Fruit fly (Drosophila melanogaster) whole organism, embryonic: Measurements from ENCODE around the gene Nsf2.

Experiments
- B-H2 ChIP-seq: fragments of 200-800 bp; sonication (Bioruptor generic); optimal IDR thresholded peaks from 2 replicates; lab custom pipeline; 2018; ENCODE audit warnings: missing biosample characterization, mild to moderate bottlenecking, missing genetic modification characterization
- CG10431 ChIP-seq: fragments of 200-800 bp; sonication (Bioruptor generic); optimal IDR thresholded peaks from 3 replicates; lab custom pipeline; 2018; ENCODE audit warnings: missing biosample characterization, mild to moderate bottlenecking, missing genetic modification characterization
- CG10565 ChIP-seq: fragments of 200-800 bp; sonication (Bioruptor generic); optimal IDR thresholded peaks from 3 replicates; lab custom pipeline; 2016; ENCODE audit warnings: missing biosample characterization, mild to moderate bottlenecking, missing genetic modification characterization
- CG11085 ChIP-seq: fragments of 200-800 bp; sonication (Bioruptor generic); IDR thresholded peaks from 2 replicates; pipeline ENCODE4 v1.3.6; 2022; ENCODE audit warnings: missing biosample characterization, missing genetic modification characterization
- CG12659 ChIP-seq: fragments of 200-800 bp; sonication (Bioruptor generic); optimal IDR thresholded peaks from 3 replicates; lab custom pipeline; 2017; ENCODE audit warnings: mild to moderate bottlenecking, missing biosample characterization, missing genetic modification reagents, missing genetic modification characterization
- CG15269 ChIP-seq: fragments of 200-800 bp; sonication (Bioruptor generic); optimal IDR thresholded peaks from 2 replicates; lab custom pipeline; 2018; ENCODE audit warnings: missing biosample characterization, mild to moderate bottlenecking, missing genetic modification characterization, moderate library complexity
- CG1602 ChIP-seq: fragments of 200-800 bp; sonication (Bioruptor generic); optimal IDR thresholded peaks from 3 replicates; lab custom pipeline; 2016; ENCODE audit warnings: missing biosample characterization, missing genetic modification characterization
- CG17612 ChIP-seq: fragments of 200-800 bp; sonication (Bioruptor generic); IDR thresholded peaks from 2 replicates; pipeline ENCODE4 v1.3.6; 2022; ENCODE audit warnings: missing biosample characterization, missing genetic modification characterization
- CG1832 ChIP-seq: fragments of 200-800 bp; sonication (Bioruptor generic); optimal IDR thresholded peaks from 2 replicates; lab custom pipeline; 2017; ENCODE audit warnings: missing biosample characterization, mild to moderate bottlenecking, missing genetic modification characterization, inconsistent platforms
- CG34224 ChIP-seq: fragments of 200-800 bp; sonication (Bioruptor generic); IDR thresholded peaks from 3 replicates; pipeline ENCODE4 v1.3.6; 2022; ENCODE audit warnings: missing biosample characterization, missing genetic modification characterization; ENCODE audit not compliant: partially characterized antibody
- CG42726 ChIP-seq: fragments of 200-800 bp; sonication (Bioruptor generic); IDR thresholded peaks from 2 replicates; pipeline ENCODE4 v1.3.6; 2022; ENCODE audit warnings: missing biosample characterization, missing genetic modification characterization; ENCODE audit not compliant: partially characterized antibody
- CG6765 ChIP-seq: fragments of 200-800 bp; sonication (Bioruptor generic); optimal IDR thresholded peaks from 3 replicates; lab custom pipeline; 2017; ENCODE audit warnings: missing biosample characterization, mild to moderate bottlenecking, missing genetic modification characterization
- CG6791 ChIP-seq: fragments of 200-800 bp; sonication (Bioruptor generic); IDR thresholded peaks from 3 replicates; pipeline ENCODE4 v1.3.6; 2022; ENCODE audit warnings: missing biosample characterization, missing genetic modification characterization; ENCODE audit not compliant: partially characterized antibody
- CG7271 ChIP-seq: fragments of 200-800 bp; sonication (Bioruptor generic); optimal IDR thresholded peaks from 2 replicates; lab custom pipeline; 2018; ENCODE audit warnings: missing biosample characterization, mild to moderate bottlenecking, missing genetic modification characterization, moderate library complexity
- CG9797 ChIP-seq: fragments of 200-800 bp; sonication (Bioruptor generic); optimal IDR thresholded peaks from 3 replicates; lab custom pipeline; 2018; ENCODE audit warnings: missing biosample characterization, mild to moderate bottlenecking, missing genetic modification characterization
- CG9932 ChIP-seq: fragments of 200-800 bp; sonication (Bioruptor generic); IDR thresholded peaks from 2 replicates; pipeline ENCODE4 v1.3.6; 2022; ENCODE audit warnings: missing biosample characterization, missing genetic modification characterization
- Dek ChIP-seq: fragments of 200-800 bp; sonication (Bioruptor generic); optimal IDR thresholded peaks from 3 replicates; lab custom pipeline; 2019; ENCODE audit warnings: missing biosample characterization, mild to moderate bottlenecking, missing genetic modification characterization, moderate library complexity
- Ets65A ChIP-seq: fragments of 200-800 bp; sonication (Bioruptor generic); peaks from one replicate; lab custom pipeline; 2016; ENCODE audit warnings: missing biosample characterization, missing genetic modification characterization
- HLH4C ChIP-seq: fragments of 200-800 bp; sonication (Bioruptor generic); IDR thresholded peaks from 3 replicates; pipeline ENCODE4 v1.3.6; 2022; ENCODE audit warnings: missing biosample characterization, missing genetic modification characterization; ENCODE audit not compliant: partially characterized antibody
- Hr3 ChIP-seq: fragments of 200-800 bp; sonication (Bioruptor generic); optimal IDR thresholded peaks from 3 replicates; lab custom pipeline; 2016; ENCODE audit warnings: missing biosample characterization, missing genetic modification characterization
- Lpt ChIP-seq: fragments of >200 bp; optimal IDR thresholded peaks from 2 replicates; lab custom pipeline; 2018; ENCODE audit warnings: missing biosample characterization, missing genetic modification characterization
- Max ChIP-seq: fragments of 200-800 bp; sonication (Bioruptor generic); optimal IDR thresholded peaks from 2 replicates; lab custom pipeline; 2016; ENCODE audit warnings: missing biosample characterization, mild to moderate bottlenecking, missing genetic modification characterization
- Oaz ChIP-seq: fragments of 200-800 bp; sonication (Bioruptor generic); IDR thresholded peaks from 2 replicates; pipeline ENCODE4 v1.3.6; 2022; ENCODE audit warnings: missing biosample characterization, missing genetic modification characterization
- Opbp ChIP-seq: fragments of 200-800 bp; sonication (Bioruptor generic); IDR thresholded peaks from 3 replicates; pipeline ENCODE4 v1.3.6; 2022; ENCODE audit warnings: missing biosample characterization, missing genetic modification characterization; ENCODE audit not compliant: partially characterized antibody
- Optix ChIP-seq: fragments of 200-800 bp; sonication (Bioruptor generic); IDR thresholded peaks from 3 replicates; pipeline ENCODE4 v1.3.6; 2022; ENCODE audit warnings: missing biosample characterization, missing genetic modification characterization
- Scr ChIP-seq: fragments of 200-800 bp; sonication (Bioruptor generic); IDR thresholded peaks from 2 replicates; pipeline ENCODE4 v1.3.6; 2022; ENCODE audit warnings: missing biosample characterization, missing genetic modification characterization; ENCODE audit not compliant: partially characterized antibody
- Xbp1 ChIP-seq: fragments of 200-800 bp; sonication (Bioruptor generic); optimal IDR thresholded peaks from 3 replicates; lab custom pipeline; 2016; ENCODE audit warnings: missing biosample characterization, mild to moderate bottlenecking, missing genetic modification characterization
- YL-1 ChIP-seq: fragments of 200-800 bp; sonication (Bioruptor generic); optimal IDR thresholded peaks from 3 replicates; lab custom pipeline; 2017; ENCODE audit warnings: missing biosample characterization, mild to moderate bottlenecking, missing genetic modification characterization
- al ChIP-seq: fragments of 200-800 bp; sonication (Bioruptor generic); IDR thresholded peaks from 2 replicates; pipeline ENCODE4 v1.3.6; 2022; ENCODE audit warnings: missing biosample characterization, missing genetic modification characterization
- aop ChIP-seq: fragments of 200-800 bp; sonication (Bioruptor generic); IDR thresholded peaks from 2 replicates; pipeline ENCODE4 v1.3.6; 2022; ENCODE audit warnings: missing biosample characterization, missing genetic modification characterization
- ato ChIP-seq: fragments of 200-800 bp; sonication (Bioruptor generic); IDR thresholded peaks from 2 replicates; pipeline ENCODE4 v1.3.6; 2022; ENCODE audit warnings: missing biosample characterization, missing genetic modification characterization; ENCODE audit not compliant: partially characterized antibody
- az2 ChIP-seq: fragments of 200-800 bp; sonication (Bioruptor generic); optimal IDR thresholded peaks from 3 replicates; lab custom pipeline; 2016; ENCODE audit warnings: missing biosample characterization, missing genetic modification characterization
- bbx ChIP-seq: fragments of 200-800 bp; sonication (Bioruptor generic); IDR thresholded peaks from 2 replicates; pipeline ENCODE4 v1.3.6; 2022; ENCODE audit warnings: missing biosample characterization, missing genetic modification characterization; ENCODE audit not compliant: partially characterized antibody
- bigmax ChIP-seq: fragments of 200-800 bp; sonication (Bioruptor generic); optimal IDR thresholded peaks from 2 replicates; lab custom pipeline; 2018; ENCODE audit warnings: missing biosample characterization, mild to moderate bottlenecking, missing genetic modification characterization
- crol ChIP-seq: fragments of 200-800 bp; sonication (Bioruptor generic); IDR thresholded peaks from 2 replicates; pipeline ENCODE4 v1.3.6; 2022; ENCODE audit warnings: missing biosample characterization, missing genetic modification characterization
- disco-r ChIP-seq: fragments of 200-800 bp; sonication (Bioruptor generic); optimal IDR thresholded peaks from 2 replicates; lab custom pipeline; 2016; ENCODE audit warnings: missing biosample characterization, missing genetic modification characterization
- grau ChIP-seq: fragments of 200-800 bp; optimal IDR thresholded peaks from 3 replicates; lab custom pipeline; 2019; ENCODE audit warnings: missing biosample characterization, mild to moderate bottlenecking, missing genetic modification characterization, moderate library complexity
- hth ChIP-seq: fragments of >200 bp; optimal IDR thresholded peaks from 2 replicates; lab custom pipeline; 2017; ENCODE audit warnings: inconsistent platforms
- inv ChIP-seq: fragments of 200-800 bp; sonication (Bioruptor generic); IDR thresholded peaks from 2 replicates; pipeline ENCODE4 v1.3.6; 2022; ENCODE audit warnings: missing biosample characterization, missing genetic modification characterization; ENCODE audit not compliant: partially characterized antibody
- mld ChIP-seq: fragments of 200-800 bp; sonication (Bioruptor generic); IDR thresholded peaks from 3 replicates; pipeline ENCODE4 v1.3.6; 2022; ENCODE audit warnings: missing biosample characterization, missing genetic modification characterization; ENCODE audit not compliant: partially characterized antibody
- pb ChIP-seq: fragments of 200-800 bp; sonication (Bioruptor generic); optimal IDR thresholded peaks from 3 replicates; lab custom pipeline; 2016; ENCODE audit warnings: missing biosample characterization, missing genetic modification characterization
- scrt ChIP-seq: fragments of 200-800 bp; sonication (Bioruptor generic); optimal IDR thresholded peaks from 2 replicates; lab custom pipeline; 2018; ENCODE audit warnings: missing biosample characterization, mild to moderate bottlenecking, missing genetic modification characterization, moderate library complexity
- sens ChIP-seq: fragments of 200-800 bp; sonication (Bioruptor generic); peaks from one replicate; lab custom pipeline; 2016; ENCODE audit warnings: missing biosample characterization, missing genetic modification characterization
- sna ChIP-seq: fragments of 200-800 bp; sonication (Bioruptor generic); IDR thresholded peaks from 2 replicates; pipeline ENCODE4 v1.3.6; 2022; ENCODE audit warnings: missing biosample characterization, missing genetic modification characterization; ENCODE audit not compliant: partially characterized antibody
- tna ChIP-seq: fragments of 200-800 bp; sonication (Bioruptor generic); IDR thresholded peaks from 2 replicates; pipeline ENCODE4 v1.3.6; 2022; ENCODE audit warnings: missing biosample characterization, missing genetic modification characterization; ENCODE audit not compliant: partially characterized antibody
- trem ChIP-seq: fragments of 200-800 bp; optimal IDR thresholded peaks from 3 replicates; lab custom pipeline; 2019; ENCODE audit warnings: missing biosample characterization, mild to moderate bottlenecking, missing genetic modification characterization, moderate library complexity
- unc-4 ChIP-seq: fragments of 200-800 bp; sonication (Bioruptor generic); IDR thresholded peaks from 2 replicates; pipeline ENCODE4 v1.3.6; 2022; ENCODE audit warnings: missing biosample characterization, missing genetic modification characterization; ENCODE audit not compliant: partially characterized antibody
- unpg ChIP-seq: fragments of 200-800 bp; sonication (Bioruptor generic); optimal IDR thresholded peaks from 3 replicates; lab custom pipeline; 2018; ENCODE audit warnings: missing biosample characterization, mild to moderate bottlenecking, missing genetic modification characterization, moderate library complexity
- zfh2 ChIP-seq: fragments of 200-800 bp; sonication (Bioruptor generic); optimal IDR thresholded peaks from 2 replicates; lab custom pipeline; 2016; ENCODE audit warnings: missing biosample characterization, missing genetic modification characterization

Gene Nsf2

DNA sequence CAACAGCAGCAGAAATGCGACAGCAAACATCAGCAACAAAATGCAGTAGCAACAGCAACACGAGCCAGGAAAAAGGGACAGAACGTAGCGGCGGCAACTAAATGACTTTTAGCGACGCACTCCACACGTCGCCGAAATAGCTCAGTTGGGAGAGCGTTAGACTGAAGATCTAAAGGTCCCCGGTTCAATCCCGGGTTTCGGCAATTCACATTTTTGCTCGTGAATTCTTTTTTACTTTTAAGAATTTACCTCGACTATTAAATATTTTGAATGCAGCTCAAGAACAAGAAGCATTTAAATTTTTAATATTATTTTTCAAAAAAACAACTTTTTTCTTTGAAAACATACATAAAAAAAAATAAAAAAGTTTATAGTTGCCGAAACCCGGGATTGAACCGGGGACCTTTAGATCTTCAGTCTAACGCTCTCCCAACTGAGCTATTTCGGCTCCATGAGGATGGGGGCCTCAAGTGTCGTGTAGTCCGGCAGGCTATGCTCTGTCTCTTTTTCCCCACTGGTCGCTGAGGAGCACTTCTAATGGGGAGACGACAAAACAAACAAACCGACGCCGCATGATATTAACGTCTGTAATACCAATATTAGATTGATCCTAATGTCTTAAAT, 39.9 kb downstream of the Nsf2 start (continued):
- TF ChIP-seq CG10565 = no peak
- TF ChIP-seq CG9932 (GFP tag; lab: Robert Waterston, UW) = no peak
- no peak for TF ChIP-seq CG10431 (GFP tag; lab: Kevin White, UChicago)
- no peak for TF ChIP-seq Xbp1 (GFP tag; lab: Kevin White, UChicago)
- TF ChIP-seq CG6765 = no peak
- TF ChIP-seq CG42726 (GFP tag; lab: Robert Waterston, UW) = peak; percentile 59; the same call in 1 of the 2 replicates
- no peak for TF ChIP-seq Optix (GFP tag; lab: Robert Waterston, UW)
- no peak for TF ChIP-seq Dek
- peak; percentile 50; the same call in 2 of the 3 replicates for TF ChIP-seq CG34224 (GFP tag; lab: Robert Waterston, UW)
- no peak for TF ChIP-seq CG15269
- no peak for TF ChIP-seq Oaz
- peak; percentile 74; the same call in 2 of the 3 replicates for TF ChIP-seq Opbp (GFP tag; lab: Robert Waterston, UW)
- no peak for TF ChIP-seq CG17612
- no peak for TF ChIP-seq al (GFP tag; lab: Robert Waterston, UW)
- no peak for TF ChIP-seq CG7271
- no peak for TF ChIP-seq disco-r (GFP tag; lab: Kevin White, UChicago)
- no peak for TF ChIP-seq CG9797
- peak; percentile 46; the same call in 1 of the 2 replicates for TF ChIP-seq ato (GFP tag; lab: Robert Waterston, UW)
- peak; percentile 82 for TF ChIP-seq bbx
- TF ChIP-seq Max (GFP tag; lab: Kevin White, UChicago) = no peak
- TF ChIP-seq Lpt = no peak
- peak; percentile 71; the same call in 1 of the 3 replicates for TF ChIP-seq mld (GFP tag; lab: Robert Waterston, UW)
- TF ChIP-seq tna (GFP tag; lab: Robert Waterston, UW) = peak; percentile 73
- no peak for TF ChIP-seq YL-1 (GFP tag; lab: Kevin White, UChicago)
- no peak for TF ChIP-seq pb
- no peak for TF ChIP-seq bigmax
- no peak for TF ChIP-seq B-H2
- peak; percentile 35; the same call in 1 of the 2 replicates for TF ChIP-seq inv (GFP tag; lab: Robert Waterston, UW)
- TF ChIP-seq CG11085 (GFP tag; lab: Robert Waterston, UW) = no peak
- TF ChIP-seq CG12659 (GFP tag; lab: Kevin White, UChicago) = no peak
- peak; percentile 66 for TF ChIP-seq HLH4C (GFP tag; lab: Robert Waterston, UW)
- peak; percentile 82 for TF ChIP-seq CG6791 (GFP tag; lab: Robert Waterston, UW)
- TF ChIP-seq Scr = peak; percentile 71
- TF ChIP-seq zfh2 = no peak
- TF ChIP-seq hth (lab: Kevin White, UChicago) = no peak
- TF ChIP-seq CG1832 (GFP tag; lab: Kevin White, UChicago) = peak; percentile 27
- peak; percentile 45 for TF ChIP-seq sens (GFP tag; lab: Kevin White, UChicago)
- TF ChIP-seq Hr3 (GFP tag; lab: Kevin White, UChicago) = no peak
- TF ChIP-seq scrt (GFP tag; lab: Kevin White, UChicago) = no peak
- TF ChIP-seq grau (tag; lab: Kevin White, UChicago) = no peak
- TF ChIP-seq az2 = no peak
- TF ChIP-seq CG1602 (GFP tag; lab: Kevin White, UChicago) = no peak
- TF ChIP-seq trem (tag; lab: Kevin White, UChicago) = no peak
- no peak for TF ChIP-seq crol (GFP tag; lab: Robert Waterston, UW)
- no peak for TF ChIP-seq unpg (GFP tag; lab: Kevin White, UChicago)
- TF ChIP-seq Ets65A = no peak
- TF ChIP-seq sna (GFP tag; lab: Robert Waterston, UW) = peak; percentile 67
- peak; percentile 36; the same call in 1 of the 2 replicates for TF ChIP-seq unc-4 (GFP tag; lab: Robert Waterston, UW)
- TF ChIP-seq aop (GFP tag; lab: Robert Waterston, UW) = peak; percentile 43; the same call in 1 of the 2 replicates
